Fruit fly (Drosophila melanogaster): ENCODE data around the gene exd.

exd gene

DNA sequence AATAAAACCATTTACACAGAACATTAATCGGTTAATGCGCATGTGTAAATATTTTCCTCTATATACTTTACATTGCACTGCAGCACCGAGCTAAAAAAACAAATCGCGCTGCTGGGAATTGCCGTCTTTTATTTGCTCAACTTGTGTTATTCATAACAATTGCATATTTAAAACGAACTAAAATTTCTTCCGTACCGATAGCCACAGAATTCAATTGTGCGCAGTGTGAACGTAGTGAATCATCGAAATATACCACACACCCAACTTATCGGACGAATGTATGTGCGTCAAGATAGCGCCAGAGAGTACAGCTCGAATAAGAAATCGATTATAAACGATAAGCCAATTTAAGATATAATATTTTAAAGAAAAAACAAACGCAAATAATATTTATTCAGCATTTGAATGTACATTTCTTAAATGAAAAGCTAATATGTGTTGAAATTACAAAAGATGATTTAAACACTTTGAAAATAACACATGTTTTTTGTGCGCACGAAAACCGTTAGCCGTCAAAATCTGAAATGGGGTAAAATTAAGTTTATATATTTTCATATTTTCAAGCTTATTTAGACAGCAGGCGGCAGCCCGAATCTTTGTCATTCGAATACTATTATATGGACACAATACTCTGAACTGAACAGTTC is 13.4 kb downstream of the exd start, which contains the start of the genes vap and CG12698 (continued):
- TF ChIP-seq CG1024 (GFP tag; IDR thresholded peaks at IDR 0.05) (peak; percentile 41), CG17361 (GFP tag; IDR thresholded peaks at IDR 0.05) (peak; percentile 48; the same call in 2 of the 3 replicates), amos (GFP tag; IDR thresholded peaks at IDR 0.05; ENCODE audit: partially characterized antibody) (peak; percentile 77), MBD-R2 (GFP tag; IDR thresholded peaks at IDR 0.05) (peak; percentile 59), Myb (GFP tag; optimal IDR thresholded peaks at IDR 0.05) (peak; percentile 87), Deaf1 (tag; optimal IDR thresholded peaks at IDR 0.05) (no peak), vnd (GFP tag; IDR thresholded peaks at IDR 0.05; ENCODE audit: partially characterized antibody) (peak; percentile 62; the same call in 2 of the 3 replicates), CG8924 (tag; optimal IDR thresholded peaks at IDR 0.05) (peak; percentile 29), dysf (GFP tag; IDR thresholded peaks at IDR 0.05) (no peak), ato (GFP tag; IDR thresholded peaks at IDR 0.05; ENCODE audit: partially characterized antibody) (peak; percentile 28; the same call in 1 of the 2 replicates), CG1603 (tag; optimal IDR thresholded peaks at IDR 0.05) (peak; percentile 100), CG30020 (tag; optimal IDR thresholded peaks at IDR 0.05) (peak; percentile 96), CG7556 (GFP tag; optimal IDR thresholded peaks at IDR 0.05) (no peak), CG42726 (GFP tag; IDR thresholded peaks at IDR 0.05; ENCODE audit: partially characterized antibody) (peak; percentile 56; the same call in 1 of the 2 replicates), CG10147 (GFP tag; optimal IDR thresholded peaks at IDR 0.05) (no peak), phol (tag; optimal IDR thresholded peaks at IDR 0.05) (peak; percentile 30), sc (optimal IDR thresholded peaks at IDR 0.05) (no peak), sc (GFP tag; optimal IDR thresholded peaks at IDR 0.05) (no peak), Dll (GFP tag; IDR thresholded peaks at IDR 0.05; ENCODE audit: partially characterized antibody) (peak; percentile 64), Ets97D (GFP tag; optimal IDR thresholded peaks at IDR 0.05) (peak; percentile 64), CG4617 (GFP tag; optimal IDR thresholded peaks at IDR 0.05; ENCODE audit: borderline replicate concordance) (peak; percentile 78), bbx (GFP tag; IDR thresholded peaks at IDR 0.05; ENCODE audit: partially characterized antibody) (peak; percentile 64), CG7963 (GFP tag; IDR thresholded peaks at IDR 0.05; ENCODE audit: partially characterized antibody) (peak; percentile 67), zen (tag; optimal IDR thresholded peaks at IDR 0.05) (peak; percentile 21), tup (GFP tag; optimal IDR thresholded peaks at IDR 0.05) (no peak), CG7357 (GFP tag; IDR thresholded peaks at IDR 0.05) (peak; percentile 91), CG9932 (GFP tag; IDR thresholded peaks at IDR 0.05) (no peak), CG3163 (GFP tag; optimal IDR thresholded peaks at IDR 0.05) (no peak), trem (tag; optimal IDR thresholded peaks at IDR 0.05) (peak; percentile 64), Doc3 (GFP tag; IDR thresholded peaks at IDR 0.05; ENCODE audit: partially characterized antibody) (peak; percentile 42; the same call in 1 of the 3 replicates), Sin3A (optimal IDR thresholded peaks at IDR 0.05) (no peak), HmgZ (tag; optimal IDR thresholded peaks at IDR 0.05) (peak; percentile 39)

DNA sequence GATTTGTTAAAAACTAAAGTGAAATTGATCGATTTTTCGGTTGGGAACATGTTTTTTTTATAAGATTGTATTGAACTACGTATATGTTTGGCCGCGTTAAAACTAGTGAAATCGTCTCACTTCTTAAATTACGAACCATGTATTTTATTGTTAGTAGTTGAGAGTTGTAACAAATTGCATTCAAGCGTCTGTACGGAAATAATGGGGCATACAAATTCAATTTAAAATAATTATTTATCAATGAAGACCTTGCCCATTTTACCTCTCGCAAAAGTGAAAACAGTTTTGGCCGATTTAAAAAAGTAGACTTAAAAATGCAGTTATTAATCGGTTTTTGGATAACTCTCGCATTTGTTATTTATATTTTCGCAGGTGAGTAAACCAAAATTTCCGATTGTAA is 16.5 kb downstream of the exd start, which contains the start of gene Muc14A:
Gene Muc14A (plus strand): TSS at position 301 of the 400 bp plus-strand sequence.
- TF ChIP-seq grn (GFP tag; optimal IDR thresholded peaks at IDR 0.05), result no peak
- TF ChIP-seq Ada2b (GFP tag; IDR thresholded peaks at IDR 0.05), result no peak
- no peak for TF ChIP-seq Hr78 (GFP tag; optimal IDR thresholded peaks at IDR 0.05)
- TF ChIP-seq Sry-δ (GFP tag; optimal IDR thresholded peaks at IDR 0.05), result no peak
- no peak for TF ChIP-seq Sox100B (GFP tag; optimal IDR thresholded peaks at IDR 0.05)
- no peak for TF ChIP-seq CG17385 (GFP tag; optimal IDR thresholded peaks at IDR 0.05)
- TF ChIP-seq disco-r (GFP tag; optimal IDR thresholded peaks at IDR 0.05), result no peak
- no peak for TF ChIP-seq CG15601 (tag; optimal IDR thresholded peaks at IDR 0.05)
- no peak for TF ChIP-seq CG10959 (GFP tag; IDR thresholded peaks at IDR 0.05)
- TF ChIP-seq Usf (GFP tag; optimal IDR thresholded peaks at IDR 0.05), result no peak
- no peak for TF ChIP-seq Meics (GFP tag; optimal IDR thresholded peaks at IDR 0.05)
- no peak for TF ChIP-seq Sox102F (GFP tag; optimal IDR thresholded peaks at IDR 0.05)

All from whole organism, embryonic.